Fruit fly (Drosophila melanogaster) S2 (cell line): Measurements from ENCODE around the gene CG11409.

Experiments used
- CG8478 ChIP-seq: fragments of >200 bp; optimal IDR thresholded peaks from 2 replicates; lab custom pipeline; 2018
- CTCF ChIP-seq, 2 experiments: fragments of >200 bp; optimal IDR thresholded peaks; 2 replicates each; lab custom pipeline; 2018

dm6 chrX:1337998-1338397, 3.4 kb downstream of the CG11409 start:
- no peak for TF ChIP-seq CG8478 (lab: Kevin White, UChicago)
- no peak for TF ChIP-seq CTCF (optimal IDR thresholded peaks at IDR 0.05; lab: Kevin White, UChicago)
